Fruit fly (Drosophila melanogaster): ENCODE data around the gene Desat2.

Desat2 gene

DNA sequence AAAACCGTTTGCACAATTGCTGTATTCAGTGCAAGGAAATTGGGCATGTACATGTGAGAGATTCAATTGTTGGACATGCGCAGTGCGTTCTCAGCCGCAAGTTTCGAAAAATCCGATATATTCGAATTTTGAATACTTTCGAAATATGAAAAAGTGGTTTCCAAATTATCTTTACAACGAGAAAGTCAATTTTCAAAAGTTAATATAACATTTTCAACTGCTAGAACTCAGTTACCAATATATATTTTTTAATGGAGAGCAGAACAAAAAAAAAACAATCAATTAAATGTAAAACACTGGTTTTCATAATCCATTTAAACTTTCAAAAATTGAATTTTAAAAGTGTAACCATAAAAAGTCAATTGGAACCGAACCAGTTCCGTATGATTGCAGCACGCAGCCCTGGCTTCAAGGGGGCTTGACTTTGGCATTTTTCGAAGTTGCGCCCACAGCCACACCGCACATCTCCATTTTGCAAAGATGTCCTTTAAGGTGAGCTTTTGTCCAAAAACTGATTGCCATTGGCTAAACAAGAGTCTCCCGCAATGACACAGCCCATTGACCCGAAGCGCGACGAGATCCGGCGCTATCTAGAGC lies 13.6 kb upstream of the Desat2 start, which contains the start of the genes Scgbeta and CG17202:
Scgbeta (minus strand) TSS at position 51 of the 597 bp plus-strand sequence.
CG17202 (plus strand) TSS at position 390 of the 597 bp plus-strand sequence.
- TF ChIP-seq esn (GFP tag; optimal IDR thresholded peaks at IDR 0.05) (peak; percentile 28), CG32006 (GFP tag; optimal IDR thresholded peaks at IDR 0.05) (no peak)

- TF ChIP-seq Met (GFP tag; optimal IDR thresholded peaks at IDR 0.05) (no peak), CG8632 (GFP tag; optimal IDR thresholded peaks at IDR 0.05) (no peak), lz (GFP tag; optimal IDR thresholded peaks at IDR 0.05) (no peak), fkh (GFP tag; optimal IDR thresholded peaks at IDR 0.05) (no peak), CG34406 (GFP tag; optimal IDR thresholded peaks at IDR 0.05) (no peak), CG6808 (GFP tag; optimal IDR thresholded peaks at IDR 0.05) (no peak), CG8119 (GFP tag; IDR thresholded peaks at IDR 0.05) (no peak), dsx (GFP tag; optimal IDR thresholded peaks at IDR 0.05; ENCODE audit: poor library complexity, severe bottlenecking) (no peak), Eip78C (GFP tag) (no peak), CG4318 (GFP tag; optimal IDR thresholded peaks at IDR 0.05) (no peak), pdm3 (GFP tag; optimal IDR thresholded peaks at IDR 0.05) (no peak), acj6 (GFP tag; optimal IDR thresholded peaks at IDR 0.05) (no peak), CG6854 (GFP tag; optimal IDR thresholded peaks at IDR 0.05) (no peak), CG7368 (GFP tag; optimal IDR thresholded peaks at IDR 0.05) (no peak), CG3032 (tag; optimal IDR thresholded peaks at IDR 0.05) (no peak), CG32006 (GFP tag; optimal IDR thresholded peaks at IDR 0.05) (no peak), Ets96B (tag; optimal IDR thresholded peaks at IDR 0.05) (no peak), CG10631 (GFP tag; optimal IDR thresholded peaks at IDR 0.05) (no peak), fd59A (GFP tag; optimal IDR thresholded peaks at IDR 0.05) (no peak), dac (GFP tag; optimal IDR thresholded peaks at IDR 0.05) (no peak)
These were observed 12.1 kb upstream of the Desat2 start for dm6 chr3R:12423997-12424396.

- no peak for TF ChIP-seq CG8319 (GFP tag; optimal IDR thresholded peaks at IDR 0.05)
- no peak for TF ChIP-seq CG6808 (GFP tag; optimal IDR thresholded peaks at IDR 0.05)
- TF ChIP-seq CG31627 (GFP tag; optimal IDR thresholded peaks at IDR 0.05): peak; percentile 29
- no peak for TF ChIP-seq CG8632 (GFP tag; optimal IDR thresholded peaks at IDR 0.05)
- peak; percentile 69 for TF ChIP-seq Eip78C (GFP tag)
- no peak for TF ChIP-seq CG11294 (GFP tag; IDR thresholded peaks at IDR 0.05)
- TF ChIP-seq CG1621 (tag; optimal IDR thresholded peaks at IDR 0.05): peak; percentile 20
- no peak for TF ChIP-seq dac (GFP tag; optimal IDR thresholded peaks at IDR 0.05)
- no peak for TF ChIP-seq Sox14 (GFP tag; optimal IDR thresholded peaks at IDR 0.05)
- TF ChIP-seq eg (GFP tag; IDR thresholded peaks at IDR 0.05): no peak
- TF ChIP-seq Ets96B (tag; optimal IDR thresholded peaks at IDR 0.05): no peak
- TF ChIP-seq fd85E (GFP tag; optimal IDR thresholded peaks at IDR 0.05): no peak
- no peak for TF ChIP-seq Met (GFP tag; optimal IDR thresholded peaks at IDR 0.05)
- TF ChIP-seq OdsH (GFP tag; optimal IDR thresholded peaks at IDR 0.05): no peak
- peak; percentile 5 for TF ChIP-seq CG3032 (tag; optimal IDR thresholded peaks at IDR 0.05)
- TF ChIP-seq CG6854 (GFP tag; optimal IDR thresholded peaks at IDR 0.05): no peak
- no peak for TF ChIP-seq spab (GFP tag; optimal IDR thresholded peaks at IDR 0.05)
- peak; percentile 17 for TF ChIP-seq esn (GFP tag; optimal IDR thresholded peaks at IDR 0.05)
- no peak for TF ChIP-seq fkh (GFP tag; optimal IDR thresholded peaks at IDR 0.05)
These were observed 10.3 kb upstream of the Desat2 start, which contains the start of gene Pp1-87B for dm6 chr3R:12425510-12426309. TSS of gene Pp1-87B (minus strand) at chr3R:12425917.

DNA sequence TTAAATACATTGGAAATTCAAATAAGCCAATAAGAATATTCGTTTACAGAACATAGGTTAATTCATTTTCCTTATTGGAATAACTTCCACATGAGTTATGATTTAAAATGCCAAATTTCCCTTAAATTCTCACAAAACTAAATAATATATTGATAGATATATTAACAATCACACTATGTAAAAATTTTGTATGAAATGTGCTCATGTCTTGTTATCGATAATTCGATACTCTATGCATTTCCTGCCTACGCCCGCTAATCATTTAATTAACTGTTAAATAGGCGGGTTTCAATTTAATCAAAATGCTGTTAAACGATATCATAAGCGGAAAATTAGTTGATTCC lies 9.8 kb upstream of the Desat2 start, which contains the start of gene NANS:
NANS (plus strand) TSS at position 269 of the 344 bp plus-strand sequence.
- TF ChIP-seq Met (GFP tag; optimal IDR thresholded peaks at IDR 0.05) (no peak), CG6854 (GFP tag; optimal IDR thresholded peaks at IDR 0.05) (peak; percentile 17), Eip93F (GFP tag; optimal IDR thresholded peaks at IDR 0.05) (no peak), eg (GFP tag; IDR thresholded peaks at IDR 0.05) (no peak), OdsH (GFP tag; optimal IDR thresholded peaks at IDR 0.05) (no peak), Blimp-1 (GFP tag; optimal IDR thresholded peaks at IDR 0.05) (no peak), CG15336 (GFP tag; IDR thresholded peaks at IDR 0.05) (no peak)
